Worm (Caenorhabditis elegans): ENCODE measurements around the gene C14E2.1.

DNA sequence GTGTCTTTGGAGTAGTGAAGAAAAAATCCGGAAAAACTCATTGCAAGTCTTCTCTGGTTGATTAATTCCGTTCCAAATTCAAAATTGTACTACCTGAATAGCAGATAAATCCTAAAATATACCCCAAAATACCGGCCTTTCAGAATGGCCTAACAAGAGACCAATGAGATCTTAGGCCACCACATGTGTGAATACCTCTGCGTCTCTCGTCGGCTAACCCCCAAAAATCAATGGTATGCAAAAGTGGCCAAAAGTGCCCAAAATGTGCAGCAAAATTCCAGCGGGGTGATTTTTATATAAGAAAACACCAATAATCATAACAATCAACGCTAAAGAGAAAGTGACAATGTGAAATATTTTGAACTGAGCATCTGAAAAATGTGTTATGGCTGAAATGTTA lies 27.3 kb downstream of the C14E2.1 start, which contains the start of gene T26C11.9:
- TF ChIP-seq pha-4 (tag; optimal IDR thresholded peaks at IDR 0.05), result no peak
- TF ChIP-seq B0336.3 (GFP tag; IDR thresholded peaks at IDR 0.05), result no peak
- TF ChIP-seq snpc-4 (GFP tag; optimal IDR thresholded peaks at IDR 0.05), result no peak
- TF ChIP-seq snpc-4 (tag; optimal IDR thresholded peaks at IDR 0.05), result no peak
- no peak for TF ChIP-seq ets-4 (GFP tag; optimal IDR thresholded peaks at IDR 0.05)
- no peak for TF ChIP-seq ama-1 (optimal IDR thresholded peaks at IDR 0.05)
- no peak for TF ChIP-seq ama-1 (GFP tag; optimal IDR thresholded peaks at IDR 0.05)
